Fruit fly (Drosophila melanogaster) whole organism, prepupa: ENCODE results near the gene Nha2.

Source experiments
- Blimp-1 ChIP-seq: fragments of 200-800 bp; sonication (Bioruptor generic); optimal IDR thresholded peaks from 3 replicates; lab custom pipeline; 2017; ENCODE audit warnings: missing biosample characterization, missing genetic modification characterization, mild to moderate bottlenecking, moderate library complexity, missing genetic modification reagents
- CG10631 ChIP-seq: fragments of 200-800 bp; sonication (Bioruptor generic); optimal IDR thresholded peaks from 2 replicates; lab custom pipeline; 2016; ENCODE audit warnings: missing biosample characterization, missing genetic modification characterization
- CG32006 ChIP-seq: fragments of 200-800 bp; sonication (Bioruptor generic); optimal IDR thresholded peaks from 3 replicates; lab custom pipeline; 2017; ENCODE audit warnings: missing biosample characterization, mild to moderate bottlenecking, missing genetic modification characterization
- CG34406 ChIP-seq: fragments of 200-800 bp; sonication (Bioruptor generic); optimal IDR thresholded peaks from 3 replicates; lab custom pipeline; 2016; ENCODE audit warnings: missing biosample characterization, missing genetic modification characterization
- CG6808 ChIP-seq: fragments of 200-800 bp; sonication (Bioruptor generic); optimal IDR thresholded peaks from 3 replicates; lab custom pipeline; 2017; ENCODE audit warnings: missing biosample characterization, missing genetic modification characterization, mild to moderate bottlenecking, moderate library complexity, missing genetic modification reagents
- CG8319 ChIP-seq: fragments of 200-800 bp; sonication (Bioruptor generic); optimal IDR thresholded peaks from 3 replicates; lab custom pipeline; 2016; ENCODE audit warnings: missing biosample characterization, missing genetic modification characterization
- Eip93F ChIP-seq: fragments of 200-800 bp; sonication (Bioruptor generic); optimal IDR thresholded peaks from 2 replicates; lab custom pipeline; 2016; ENCODE audit warnings: missing biosample characterization, mild to moderate bottlenecking, missing genetic modification characterization
- Hr39 ChIP-seq: fragments of 200-800 bp; sonication (Bioruptor generic); optimal IDR thresholded peaks from 2 replicates; lab custom pipeline; 2016; ENCODE audit warnings: missing biosample characterization, missing genetic modification characterization
- OdsH ChIP-seq: fragments of 200-800 bp; sonication (Bioruptor generic); optimal IDR thresholded peaks from 3 replicates; lab custom pipeline; 2016; ENCODE audit warnings: missing biosample characterization, missing genetic modification characterization
- Smox ChIP-seq: fragments of 200-800 bp; sonication (Bioruptor generic); optimal IDR thresholded peaks from 3 replicates; lab custom pipeline; 2016; ENCODE audit warnings: missing biosample characterization, missing genetic modification characterization
- acj6 ChIP-seq: fragments of 200-800 bp; sonication (Bioruptor generic); optimal IDR thresholded peaks from 3 replicates; lab custom pipeline; 2016; ENCODE audit warnings: missing biosample characterization, missing genetic modification characterization
- cyc ChIP-seq: fragments of 200-800 bp; sonication (Bioruptor generic); optimal IDR thresholded peaks from 3 replicates; lab custom pipeline; 2016; ENCODE audit warnings: missing biosample characterization, missing genetic modification characterization
- fd59A ChIP-seq: fragments of 200-800 bp; sonication (Bioruptor generic); optimal IDR thresholded peaks from 2 replicates; lab custom pipeline; 2017; ENCODE audit warnings: missing biosample characterization, mild to moderate bottlenecking, missing genetic modification characterization, missing genetic modification reagents
- lz ChIP-seq: fragments of 200-800 bp; sonication (Bioruptor generic); optimal IDR thresholded peaks from 3 replicates; lab custom pipeline; 2016; ENCODE audit warnings: missing biosample characterization, missing genetic modification characterization

DNA sequence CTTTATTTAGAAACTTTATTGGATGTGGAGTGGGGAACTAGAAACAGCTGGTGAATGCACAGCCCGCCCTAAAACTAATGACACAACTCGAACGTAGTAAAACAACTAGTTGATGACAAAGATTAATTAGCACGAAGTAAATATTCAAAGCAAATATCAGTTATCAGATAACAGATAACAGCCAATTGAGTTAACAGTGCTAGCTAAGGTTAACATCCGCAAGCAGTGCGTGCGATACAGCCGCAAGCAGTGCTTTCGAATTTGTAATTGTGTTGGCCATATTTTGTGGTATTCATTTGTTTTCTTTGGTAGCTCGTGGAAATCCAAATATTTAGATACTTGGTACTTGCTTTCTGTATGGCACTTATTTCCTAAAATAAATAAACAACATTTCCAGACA is 15.2 kb upstream of the Nha2 start:
- TF ChIP-seq cyc (GFP tag; lab: Kevin White, UChicago) (no peak), fd59A (GFP tag; lab: Kevin White, UChicago) (no peak), CG6808 (GFP tag; lab: Kevin White, UChicago) (no peak), CG32006 (GFP tag; lab: Kevin White, UChicago) (no peak), CG8319 (GFP tag; lab: Kevin White, UChicago) (no peak), OdsH (GFP tag; lab: Kevin White, UChicago) (no peak), Hr39 (GFP tag; lab: Kevin White, UChicago) (no peak), acj6 (no peak), Blimp-1 (GFP tag; lab: Kevin White, UChicago) (no peak), Smox (GFP tag; lab: Kevin White, UChicago) (no peak), Eip93F (GFP tag; lab: Kevin White, UChicago) (no peak), CG10631 (no peak), CG34406 (GFP tag; lab: Kevin White, UChicago) (no peak), lz (no peak)
